Worm (Caenorhabditis elegans) whole organism, midembryonic: Measurements from ENCODE around the gene T05B4.13.

ENCODE experiments used
- T22C8.4 ChIP-seq: fragments of 200-800 bp; sonication (Bioruptor generic); IDR thresholded peaks from 2 replicates; pipeline ENCODE4 v1.3.6; 2022; ENCODE audit warnings: missing genetic modification characterization, missing compliant biosample characterization
- cog-1 ChIP-seq: sonication (generic microtip); optimal IDR thresholded peaks from 2 replicates; lab custom pipeline; 2016; ENCODE audit warnings: missing genetic modification characterization, missing compliant biosample characterization
- flt-1 ChIP-seq: fragments of 200-800 bp; sonication (Bioruptor generic); IDR thresholded peaks from 2 replicates; pipeline ENCODE4 v1.3.6; 2022; ENCODE audit warnings: missing genetic modification characterization, missing compliant biosample characterization
- klf-2 ChIP-seq: fragments of 200-800 bp; sonication (Bioruptor generic); conservative IDR thresholded peaks from 2 replicates; pipeline ENCODE4 v1.3.6; 2022; ENCODE audit warnings: missing genetic modification reagents, missing genetic modification characterization, missing compliant biosample characterization
- med-1 ChIP-seq: sonication (generic microtip); optimal IDR thresholded peaks from 2 replicates; lab custom pipeline; 2017; ENCODE audit warnings: missing genetic modification characterization, mild to moderate bottlenecking, missing compliant biosample characterization, antibody characterized with exemption, missing genetic modification reagents; ENCODE audit not compliant: insufficient read depth
- ref-1 ChIP-seq: fragments of 200-800 bp; sonication (Bioruptor generic); conservative IDR thresholded peaks from 2 replicates; pipeline ENCODE4 v1.3.6; 2022; ENCODE audit warnings: missing genetic modification reagents, missing genetic modification characterization, missing compliant biosample characterization
- tab-1 ChIP-seq: fragments of 200-800 bp; sonication (Bioruptor generic); IDR thresholded peaks from 2 replicates; pipeline ENCODE4 v1.3.6; 2022; ENCODE audit warnings: missing genetic modification characterization, missing compliant biosample characterization
- ztf-23 ChIP-seq: fragments of 200-800 bp; sonication (Bioruptor generic); IDR thresholded peaks from 2 replicates; pipeline ENCODE4 v1.3.6; 2022; ENCODE audit warnings: missing genetic modification reagents, missing genetic modification characterization, missing compliant biosample characterization
- ztf-29 ChIP-seq: fragments of 200-800 bp; sonication (Bioruptor generic); IDR thresholded peaks from 2 replicates; pipeline ENCODE4 v1.3.6; 2022; ENCODE audit warnings: missing genetic modification reagents, missing genetic modification characterization, missing compliant biosample characterization

Gene T05B4.13

ce11 chrV:4127435-4127834, at the start of gene T05B4.13:
Gene T05B4.13 (minus strand): TSS chrV:4127535.
- no peak for TF ChIP-seq ztf-29 (GFP tag; lab: Robert Waterston, UW)
- no peak for TF ChIP-seq tab-1 (GFP tag; lab: Robert Waterston, UW)
- TF ChIP-seq med-1 (GFP tag; lab: Kevin White, UChicago), result no peak
- TF ChIP-seq T22C8.4, result no peak
- TF ChIP-seq cog-1 (tag; lab: Kevin White, UChicago), result no peak
- TF ChIP-seq klf-2 (GFP tag; lab: Robert Waterston, UW), result no peak
- no peak for TF ChIP-seq flt-1 (GFP tag; lab: Robert Waterston, UW)
- no peak for TF ChIP-seq ref-1 (GFP tag; lab: Robert Waterston, UW)
- TF ChIP-seq ztf-23 (GFP tag; lab: Robert Waterston, UW), result no peak

DNA sequence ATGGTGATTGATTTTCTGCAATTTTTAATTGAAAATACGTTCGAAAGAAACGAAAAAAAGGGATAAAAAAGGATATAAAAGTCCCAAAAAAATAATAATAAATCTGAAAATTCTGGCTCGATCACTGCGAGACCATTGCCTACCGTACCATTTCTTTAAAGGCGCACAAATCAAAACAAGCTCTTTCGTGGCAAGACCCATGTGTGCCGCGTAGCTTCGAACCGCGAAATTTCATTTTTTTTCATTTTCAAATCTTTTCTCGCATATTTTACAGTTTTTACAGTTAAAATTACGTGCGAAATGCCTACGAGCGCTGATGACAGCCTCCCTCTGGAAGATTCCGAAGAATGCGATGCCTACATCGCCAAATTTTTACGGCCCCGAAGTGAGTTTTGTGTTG, 48.3 kb upstream of the T05B4.13 start, which contains the start of the genes coh-4 and pid-5:
Gene coh-4, minus strand, starts transcription at position 17 of the 400 bp plus-strand sequence.
Gene pid-5, plus strand, starts transcription at position 259 of the 400 bp plus-strand sequence.
- TF ChIP-seq tab-1 (GFP tag; lab: Robert Waterston, UW) (no peak), klf-2 (GFP tag; lab: Robert Waterston, UW) (no peak), cog-1 (tag; lab: Kevin White, UChicago) (no peak), ztf-23 (GFP tag; lab: Robert Waterston, UW) (no peak)

ce11 chrV:4170138-4170537, 42.8 kb upstream of the T05B4.13 start, which contains the start of gene Y45G5AM.7:
Gene Y45G5AM.7 (minus strand): TSS chrV:4170238.
- TF ChIP-seq ref-1 (GFP tag; lab: Robert Waterston, UW) (no peak), flt-1 (GFP tag; lab: Robert Waterston, UW) (no peak), ztf-23 (GFP tag; lab: Robert Waterston, UW) (no peak), tab-1 (GFP tag; lab: Robert Waterston, UW) (no peak)

ce11 chrV:4169658-4170057, 42.3 kb upstream of the T05B4.13 start:
- TF ChIP-seq T22C8.4 (no peak), ztf-23 (GFP tag; lab: Robert Waterston, UW) (no peak), ztf-29 (GFP tag; lab: Robert Waterston, UW) (no peak), klf-2 (GFP tag; lab: Robert Waterston, UW) (no peak), tab-1 (GFP tag; lab: Robert Waterston, UW) (no peak), ref-1 (GFP tag; lab: Robert Waterston, UW) (no peak), flt-1 (GFP tag; lab: Robert Waterston, UW) (no peak)

DNA sequence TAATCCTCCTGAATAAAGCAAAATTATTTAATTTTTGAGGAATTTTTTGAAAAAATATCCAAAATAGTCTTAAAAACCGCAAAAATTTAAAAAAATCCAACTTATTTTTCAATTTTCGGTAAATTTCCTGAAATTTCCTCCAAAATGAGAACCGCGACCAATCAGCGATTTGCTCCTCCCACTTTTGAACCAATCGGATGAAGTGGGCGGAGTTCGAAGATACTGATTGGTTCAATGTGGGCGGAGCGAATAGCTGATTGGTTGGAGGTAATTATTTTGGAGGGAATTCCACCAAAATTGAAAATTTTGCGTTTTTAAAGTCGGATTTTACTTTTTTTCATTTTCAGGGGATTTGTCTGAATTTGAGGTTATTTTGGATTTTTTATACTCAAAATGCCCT, 40.7 kb upstream of the T05B4.13 start:
- no peak for TF ChIP-seq med-1 (GFP tag; lab: Kevin White, UChicago)
- no peak for TF ChIP-seq flt-1 (GFP tag; lab: Robert Waterston, UW)
- TF ChIP-seq cog-1 (tag; lab: Kevin White, UChicago), result no peak
- no peak for TF ChIP-seq klf-2 (GFP tag; lab: Robert Waterston, UW)

DNA sequence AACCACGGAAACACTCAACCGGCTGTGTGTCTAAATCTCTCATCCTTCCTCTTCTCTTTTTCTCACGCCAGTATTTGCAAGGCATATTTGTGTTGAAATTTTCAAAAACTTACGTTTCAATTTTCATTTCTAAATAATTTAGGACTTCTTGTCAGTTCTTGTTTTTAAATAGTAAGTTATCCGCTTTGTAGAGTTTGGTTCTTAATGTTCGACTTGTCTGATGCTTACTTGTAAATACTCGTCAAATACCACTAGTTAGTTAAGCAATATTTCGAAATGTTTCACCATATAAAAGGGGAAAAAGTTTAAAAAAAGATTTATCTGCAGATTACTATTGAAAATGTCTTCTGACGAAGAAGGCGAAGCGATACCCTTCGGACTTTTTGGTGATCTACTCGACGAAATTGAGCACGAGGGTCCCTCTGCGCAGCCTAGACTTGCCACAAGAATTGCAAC, 37.2 kb upstream of the T05B4.13 start, which contains the start of gene Y45G5AM.3:
Gene Y45G5AM.3, plus strand, starts transcription at position 51 of the 456 bp plus-strand sequence.
- TF ChIP-seq med-1 (GFP tag; lab: Kevin White, UChicago) (no peak), flt-1 (GFP tag; lab: Robert Waterston, UW) (no peak)

ce11 chrV:4162922-4163321, 35.6 kb upstream of the T05B4.13 start, which contains the start of gene Y45G5AM.4:
Gene Y45G5AM.4 (plus strand): TSS chrV:4163222.
- TF ChIP-seq klf-2 (GFP tag; lab: Robert Waterston, UW) (no peak), med-1 (GFP tag; lab: Kevin White, UChicago) (no peak), ztf-29 (GFP tag; lab: Robert Waterston, UW) (no peak), cog-1 (tag; lab: Kevin White, UChicago) (no peak), ztf-23 (GFP tag; lab: Robert Waterston, UW) (no peak), tab-1 (GFP tag; lab: Robert Waterston, UW) (no peak)

DNA sequence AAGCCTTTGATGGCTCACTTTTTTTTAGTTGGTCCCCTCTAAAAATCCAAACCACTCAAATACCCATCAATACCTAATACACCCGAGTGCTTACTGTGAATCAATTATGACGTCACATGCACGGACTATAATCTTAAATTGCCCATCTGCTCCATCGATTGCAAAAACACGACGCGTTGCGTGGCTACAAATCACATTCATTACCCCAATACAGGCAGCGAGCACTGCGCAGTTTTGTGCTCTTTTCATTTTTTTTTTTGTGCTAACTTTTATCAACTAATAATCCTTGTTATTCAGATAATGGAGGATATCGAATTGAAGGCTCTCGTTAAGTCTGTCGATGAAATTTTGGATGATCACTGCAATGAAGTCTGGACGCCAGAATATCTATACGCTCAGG, 32.8 kb upstream of the T05B4.13 start, which contains the start of gene Y45G5AM.5:
Gene Y45G5AM.5, plus strand, starts transcription at position 301 of the 400 bp plus-strand sequence.
- TF ChIP-seq ref-1 (GFP tag; lab: Robert Waterston, UW) (no peak), cog-1 (tag; lab: Kevin White, UChicago) (no peak), med-1 (GFP tag; lab: Kevin White, UChicago) (no peak), ztf-23 (GFP tag; lab: Robert Waterston, UW) (no peak), flt-1 (GFP tag; lab: Robert Waterston, UW) (no peak), tab-1 (GFP tag; lab: Robert Waterston, UW) (no peak), klf-2 (GFP tag; lab: Robert Waterston, UW) (no peak), T22C8.4 (no peak), ztf-29 (GFP tag; lab: Robert Waterston, UW) (no peak)

ce11 chrV:4157291-4157690, 30.0 kb upstream of the T05B4.13 start:
- TF ChIP-seq klf-2 (GFP tag; lab: Robert Waterston, UW), result no peak

DNA sequence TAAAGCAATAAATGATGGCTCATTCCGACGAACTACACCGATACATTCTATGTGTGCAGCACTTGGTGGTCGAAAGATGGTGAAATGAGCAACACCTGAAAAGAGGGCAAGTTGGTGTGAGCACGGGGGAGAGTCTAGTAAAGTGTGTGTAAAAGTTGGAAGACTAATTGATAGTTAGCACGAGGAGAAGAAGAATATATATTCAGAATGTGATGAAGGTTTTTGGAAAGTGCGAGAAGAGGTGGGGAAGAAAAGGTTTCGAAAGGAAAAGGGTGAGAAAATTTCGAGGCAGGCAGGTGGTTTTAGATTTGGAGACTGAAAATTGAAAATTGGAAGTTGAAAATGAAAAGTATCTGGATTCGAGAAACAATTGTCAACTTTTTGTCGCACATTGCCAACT, 24.9 kb upstream of the T05B4.13 start, which contains the start of gene Y45G5AM.6:
Gene Y45G5AM.6, minus strand, starts transcription at position 101 of the 400 bp plus-strand sequence.
- TF ChIP-seq flt-1 (GFP tag; lab: Robert Waterston, UW) (no peak), klf-2 (GFP tag; lab: Robert Waterston, UW) (no peak), ztf-29 (GFP tag; lab: Robert Waterston, UW) (no peak), cog-1 (tag; lab: Kevin White, UChicago) (no peak), ref-1 (GFP tag; lab: Robert Waterston, UW) (no peak), med-1 (GFP tag; lab: Kevin White, UChicago) (no peak), tab-1 (GFP tag; lab: Robert Waterston, UW) (no peak), ztf-23 (GFP tag; lab: Robert Waterston, UW) (no peak), T22C8.4 (no peak)
